Worm (Caenorhabditis elegans): ENCODE results near the gene ubc-24.

DNA sequence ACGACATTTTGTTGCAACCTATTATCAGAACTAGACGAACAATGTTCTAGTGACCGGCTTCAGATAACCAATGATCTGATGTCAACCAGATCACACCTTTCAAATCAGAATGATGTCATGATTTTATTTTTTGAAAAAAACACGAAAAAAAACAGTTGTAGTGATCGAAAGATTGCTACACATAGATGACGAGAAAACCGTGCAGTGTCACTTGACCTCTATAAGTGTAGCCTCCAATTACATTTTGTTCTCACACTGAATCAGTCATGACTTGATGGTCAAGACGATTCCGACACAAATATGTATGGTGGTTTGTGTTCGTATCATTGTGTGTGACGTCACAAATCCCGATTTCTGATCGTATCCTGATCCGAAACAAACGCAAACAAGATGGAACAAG, 34.7 kb downstream of the ubc-24 start:
- TF ChIP-seq ama-1 (optimal IDR thresholded peaks at IDR 0.05) (no peak), R02D3.7 (tag; optimal IDR thresholded peaks at IDR 0.05) (no peak), unc-62 (GFP tag; optimal IDR thresholded peaks at IDR 0.05) (no peak), ztf-4 (tag; optimal IDR thresholded peaks at IDR 0.05) (no peak), jun-1 (tag; optimal IDR thresholded peaks at IDR 0.05) (no peak), elt-3 (tag; optimal IDR thresholded peaks at IDR 0.05) (peak in 1 of 3 experiments; percentile 41), ztf-11 (tag; optimal IDR thresholded peaks at IDR 0.05) (no peak), nhr-11 (tag; optimal IDR thresholded peaks at IDR 0.05) (no peak), fkh-10 (GFP tag; optimal IDR thresholded peaks at IDR 0.05) (no peak), pqm-1 (tag; optimal IDR thresholded peaks at IDR 0.05) (no peak)
